Fruit fly (Drosophila melanogaster): Measurements from ENCODE around the gene Kcmf1.

The Kcmf1 gene

DNA sequence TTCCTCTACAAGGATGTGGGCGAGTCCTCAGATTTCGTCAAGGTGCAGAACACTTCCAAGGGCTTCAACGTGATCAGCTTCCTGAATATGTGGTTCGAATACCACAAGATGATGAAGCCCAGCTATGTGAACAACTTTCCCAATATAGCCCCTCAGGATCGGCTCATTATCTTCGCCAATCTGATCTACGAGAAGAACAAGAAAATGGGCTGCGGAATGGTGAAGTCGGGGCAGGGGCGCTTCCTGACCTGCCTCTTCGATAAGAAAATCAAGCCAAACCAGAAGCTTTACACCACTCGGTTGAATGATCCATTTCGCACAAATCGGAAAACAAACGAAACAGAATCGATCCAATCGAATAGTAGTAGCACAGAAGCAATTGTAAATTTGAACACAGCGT is 16.5 kb downstream of the Kcmf1 start:
- TF ChIP-seq CTCF (optimal IDR thresholded peaks at IDR 0.05), result no peak
- no peak for TF ChIP-seq CG8478 (optimal IDR thresholded peaks at IDR 0.05)

DNA sequence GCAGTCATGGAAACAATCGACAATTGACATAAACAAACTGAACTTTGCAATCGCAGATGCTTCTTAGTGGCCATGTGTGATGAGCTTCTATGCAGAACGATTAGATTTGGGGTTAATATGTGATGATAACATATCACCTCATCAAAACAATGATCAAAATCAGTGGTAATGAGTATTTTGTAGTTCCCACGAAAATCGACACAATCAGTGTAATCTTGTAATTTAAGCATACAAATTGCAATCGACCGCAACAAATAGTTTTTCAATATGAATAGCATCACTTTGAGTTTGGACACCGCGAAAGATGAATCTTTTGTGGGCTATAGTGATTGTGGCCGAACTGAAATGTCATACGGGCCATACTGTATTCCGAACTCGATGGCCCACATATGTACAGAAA is 17.3 kb downstream of the Kcmf1 start, which contains the start of gene CG11977:
Gene CG11977 (plus strand): TSS at position 301 of the 400 bp plus-strand sequence.
- TF ChIP-seq CTCF (optimal IDR thresholded peaks at IDR 0.05), result no peak
- TF ChIP-seq CG8478 (optimal IDR thresholded peaks at IDR 0.05), result no peak

- peak in 1 of 2 experiments; percentile 14 for TF ChIP-seq CTCF (optimal IDR thresholded peaks at IDR 0.05)
- TF ChIP-seq CG8478 (optimal IDR thresholded peaks at IDR 0.05), result no peak
Measured at dm6 chr3R:8992928-8993579, 21.7 kb downstream of the Kcmf1 start, which contains the start of gene CG11975. TSS of gene CG11975 (plus strand) at chr3R:8993253.

DNA sequence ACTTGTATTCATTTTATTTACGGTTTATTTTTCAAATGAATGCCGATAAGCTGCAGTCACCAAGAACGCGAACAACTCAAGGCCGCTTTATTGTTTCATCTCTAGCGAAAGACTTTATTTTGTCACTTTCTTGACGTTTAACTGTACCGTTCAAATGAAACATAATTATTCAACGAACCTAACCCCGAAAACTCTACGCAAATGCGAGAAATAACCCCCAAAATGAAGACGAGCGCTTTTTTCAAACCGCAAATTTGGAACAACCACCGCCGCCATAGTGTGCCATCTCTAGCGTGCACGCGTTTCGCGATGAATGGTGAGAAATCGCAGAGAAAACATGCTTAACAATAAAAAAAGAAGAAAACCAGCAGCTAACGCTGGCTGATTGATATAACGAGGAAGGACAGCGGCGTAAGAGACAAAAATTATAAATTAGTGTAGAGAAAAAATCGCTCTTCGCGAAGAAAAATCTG is 30.1 kb downstream of the Kcmf1 start, which contains the start of gene CG11970:
Gene CG11970 (plus strand): TSS at position 117 of the 473 bp plus-strand sequence.
- no peak for TF ChIP-seq CG8478 (optimal IDR thresholded peaks at IDR 0.05)
- TF ChIP-seq CTCF (optimal IDR thresholded peaks at IDR 0.05), result peak in 1 of 2 experiments; percentile 25

- TF ChIP-seq CTCF (optimal IDR thresholded peaks at IDR 0.05), result no peak
- no peak for TF ChIP-seq CG8478 (optimal IDR thresholded peaks at IDR 0.05)
Measured at dm6 chr3R:8984141-8984540, 30.6 kb downstream of the Kcmf1 start, which contains the start of gene RagA-B. TSS of gene RagA-B (minus strand) at chr3R:8984315.

dm6 chr3R:8981209-8981996 is 33.3 kb downstream of the Kcmf1 start:
- TF ChIP-seq CG8478 (optimal IDR thresholded peaks at IDR 0.05), result no peak
- TF ChIP-seq CTCF (optimal IDR thresholded peaks at IDR 0.05), result no peak

- no peak for TF ChIP-seq CG8478 (optimal IDR thresholded peaks at IDR 0.05)
- no peak for TF ChIP-seq CTCF (optimal IDR thresholded peaks at IDR 0.05)
Measured at dm6 chr3R:8980776-8981165, 33.9 kb downstream of the Kcmf1 start, which contains the start of gene CAHbeta. TSS of gene CAHbeta (plus strand) at chr3R:8980860.

DNA sequence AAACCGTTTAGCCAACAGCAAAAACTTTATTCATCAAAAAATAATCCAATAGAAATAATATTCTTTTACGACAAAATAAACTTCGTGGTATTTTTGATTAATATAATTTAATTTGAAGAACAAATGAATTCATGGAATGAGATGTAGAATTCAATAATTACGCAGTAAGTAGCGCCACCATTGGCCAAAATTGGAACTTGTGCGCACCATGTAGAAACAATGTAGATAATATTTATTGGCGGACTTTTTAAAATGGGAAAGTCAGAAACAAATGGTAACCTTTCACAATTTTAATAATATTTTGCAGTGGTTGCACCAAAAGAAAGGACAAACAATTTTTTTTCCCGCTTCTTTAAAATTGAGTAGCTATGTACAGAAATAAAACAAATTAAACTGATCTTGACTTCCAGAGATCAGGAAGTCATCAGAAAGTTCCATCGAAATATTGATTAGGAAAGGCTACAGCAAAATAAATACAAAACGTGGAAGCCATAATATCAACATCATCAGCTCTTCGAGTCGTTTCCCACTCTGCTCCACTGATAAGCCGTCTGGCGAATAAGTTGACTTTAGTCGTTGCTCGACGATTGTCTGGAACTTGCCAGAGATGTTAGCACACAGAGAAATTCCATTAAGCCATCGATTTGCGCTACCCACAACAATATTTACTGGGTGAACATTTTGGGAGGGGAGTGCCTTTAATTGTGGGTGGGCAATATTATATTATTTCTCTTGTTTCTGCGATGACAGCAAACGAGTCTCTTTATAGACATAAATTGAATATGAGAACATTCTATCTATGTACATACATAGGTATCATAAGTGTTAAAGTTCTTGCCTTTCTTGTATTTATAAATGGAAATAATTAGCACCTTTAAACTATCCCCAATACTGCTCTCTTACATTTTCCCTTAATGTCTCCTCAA is 34.6 kb downstream of the Kcmf1 start:
- TF ChIP-seq CG8478 (optimal IDR thresholded peaks at IDR 0.05) (no peak), CTCF (optimal IDR thresholded peaks at IDR 0.05) (peak; percentile 77 to 93)

DNA sequence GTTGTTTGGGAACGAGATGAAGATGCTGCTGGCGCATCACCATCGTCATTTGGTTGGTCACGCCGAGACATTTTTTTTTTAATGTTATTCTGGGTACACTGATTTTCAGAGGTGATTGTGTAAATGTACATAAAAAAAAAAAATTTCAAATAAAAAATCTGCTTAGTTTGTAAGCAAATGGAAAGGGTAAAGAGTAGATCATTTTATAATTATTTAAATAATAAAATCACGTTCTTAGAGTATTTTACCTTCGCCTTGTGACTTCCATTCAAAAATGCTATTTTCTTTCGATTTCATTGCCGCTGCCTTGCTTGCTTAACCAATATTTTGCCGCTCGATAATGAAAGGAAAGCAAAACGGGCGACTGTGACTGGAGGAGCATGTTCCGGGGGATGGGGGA is 35.9 kb downstream of the Kcmf1 start:
- TF ChIP-seq CG8478 (optimal IDR thresholded peaks at IDR 0.05), result no peak
- no peak for TF ChIP-seq CTCF (optimal IDR thresholded peaks at IDR 0.05)

DNA sequence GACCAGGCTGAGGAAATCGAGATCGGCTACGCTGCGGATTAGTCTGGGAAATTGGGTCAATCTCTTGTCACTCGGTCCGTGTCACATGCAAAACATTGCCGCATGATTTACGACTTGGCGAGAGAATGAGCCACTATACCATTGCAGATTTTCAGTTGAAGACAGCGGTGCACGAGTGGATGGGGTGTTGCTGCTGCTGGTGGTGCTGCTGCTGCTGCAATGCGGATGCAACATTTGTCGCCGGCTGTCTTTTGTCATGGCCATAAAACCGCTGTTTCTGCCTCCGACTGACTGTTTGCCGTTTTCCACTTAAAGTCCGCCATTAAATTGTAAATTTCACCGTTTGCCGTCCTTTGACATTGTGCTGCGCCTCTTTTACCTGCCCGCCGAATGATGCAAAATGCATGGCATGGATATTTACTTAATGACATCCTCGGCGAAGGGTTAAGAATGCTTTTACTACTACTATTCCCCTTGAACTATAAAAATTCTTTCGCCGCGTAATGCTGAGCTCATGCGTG is 38.6 kb downstream of the Kcmf1 start:
- TF ChIP-seq CTCF (optimal IDR thresholded peaks at IDR 0.05) (no peak), CG8478 (optimal IDR thresholded peaks at IDR 0.05) (no peak)

DNA sequence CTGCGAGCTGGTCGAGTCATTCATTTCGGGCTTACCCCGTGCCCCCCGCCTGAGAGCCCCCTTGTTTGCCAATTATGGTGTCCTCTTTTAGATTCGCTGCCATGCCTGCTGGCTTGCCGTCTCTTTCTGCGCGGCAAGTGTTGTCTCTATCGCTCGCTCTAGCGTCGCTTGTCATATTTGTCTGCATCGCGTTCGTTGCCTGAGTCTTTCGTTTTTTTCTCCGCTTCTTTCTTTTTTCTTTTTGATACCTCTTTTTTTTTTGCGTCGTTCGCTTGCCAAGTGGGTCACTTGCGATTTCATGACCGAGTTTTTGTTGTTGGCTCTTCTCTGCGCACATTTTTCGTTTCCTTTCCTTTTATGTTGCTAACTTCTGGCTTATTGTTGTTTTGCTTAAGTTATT is 42.9 kb downstream of the Kcmf1 start:
- TF ChIP-seq CTCF (optimal IDR thresholded peaks at IDR 0.05) (no peak), CG8478 (optimal IDR thresholded peaks at IDR 0.05) (no peak)

DNA sequence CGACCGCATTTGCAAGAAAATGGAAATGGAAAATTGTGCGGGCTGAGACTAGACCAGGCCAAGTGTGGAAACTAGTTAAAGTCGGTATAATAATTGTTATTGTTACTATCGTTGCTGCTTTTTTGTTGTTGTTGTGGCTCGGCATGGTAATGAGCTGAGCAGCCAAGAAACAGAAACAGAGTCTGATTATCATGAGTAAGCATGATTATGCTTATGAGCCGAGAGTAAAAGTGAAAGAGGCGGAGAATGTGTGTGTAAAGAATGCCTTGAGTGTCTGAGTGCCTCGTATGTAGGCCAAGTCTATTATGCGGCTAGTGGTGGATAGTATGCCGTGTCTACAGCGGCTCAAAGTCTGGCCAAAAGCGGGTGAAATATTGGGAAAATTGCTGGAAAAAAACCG is 44.0 kb downstream of the Kcmf1 start:
- no peak for TF ChIP-seq CG8478 (optimal IDR thresholded peaks at IDR 0.05)
- TF ChIP-seq CTCF (optimal IDR thresholded peaks at IDR 0.05), result no peak

dm6 chr3R:8969926-8970306 is 44.8 kb downstream of the Kcmf1 start:
- no peak for TF ChIP-seq CTCF (optimal IDR thresholded peaks at IDR 0.05)
- TF ChIP-seq CG8478 (optimal IDR thresholded peaks at IDR 0.05), result no peak

DNA sequence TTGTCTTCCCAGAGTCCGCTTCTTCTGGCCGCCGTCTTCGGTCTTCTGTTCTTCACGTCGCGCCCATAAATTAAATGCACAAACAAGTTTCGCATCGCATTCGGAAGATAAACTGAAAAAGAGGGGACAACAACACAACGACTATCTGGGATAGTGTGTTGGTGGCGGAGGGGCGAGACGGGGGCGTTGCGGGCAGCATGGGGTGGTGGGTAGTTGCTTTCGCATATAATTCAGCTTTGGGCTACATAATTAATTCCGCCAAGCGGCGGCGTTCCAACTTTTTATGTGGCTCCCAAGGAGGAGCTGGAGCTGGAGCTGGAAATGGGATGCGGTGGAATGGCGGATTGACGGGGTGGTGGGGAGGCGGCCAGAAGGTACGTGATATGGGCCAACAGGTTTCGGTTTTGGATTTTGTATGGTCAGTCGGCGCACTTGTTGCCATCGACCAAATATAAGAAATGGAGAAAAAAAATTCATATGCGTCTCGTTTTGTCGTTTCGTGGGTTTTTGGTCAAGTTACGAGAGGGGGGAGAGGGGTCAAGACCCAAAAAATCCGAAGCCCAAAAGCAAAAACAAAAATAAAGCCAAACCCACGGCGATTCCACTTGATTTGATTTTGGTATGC is 45.3 kb downstream of the Kcmf1 start:
- TF ChIP-seq CG8478 (optimal IDR thresholded peaks at IDR 0.05), result no peak

All from S2 (cell line).